Fruit fly (Drosophila melanogaster) ovary, adult (tissue): Measurements from ENCODE around the gene CG17191.

Source experiments
- CG17801 ChIP-seq: fragments of 200-800 bp; optimal IDR thresholded peaks from 2 replicates; lab custom pipeline; 2019; ENCODE audit warnings: missing biosample characterization, mild to moderate bottlenecking, missing genetic modification characterization, moderate library complexity; ENCODE audit not compliant: partially characterized antibody

The CG17191 gene

dm6 chr3R:27005338-27005737 is 14.2 kb downstream of the CG17191 start, which contains the start of gene CG6296:
TSS of gene CG6296 (minus strand) at chr3R:27005469.
- no peak for TF ChIP-seq CG17801

DNA sequence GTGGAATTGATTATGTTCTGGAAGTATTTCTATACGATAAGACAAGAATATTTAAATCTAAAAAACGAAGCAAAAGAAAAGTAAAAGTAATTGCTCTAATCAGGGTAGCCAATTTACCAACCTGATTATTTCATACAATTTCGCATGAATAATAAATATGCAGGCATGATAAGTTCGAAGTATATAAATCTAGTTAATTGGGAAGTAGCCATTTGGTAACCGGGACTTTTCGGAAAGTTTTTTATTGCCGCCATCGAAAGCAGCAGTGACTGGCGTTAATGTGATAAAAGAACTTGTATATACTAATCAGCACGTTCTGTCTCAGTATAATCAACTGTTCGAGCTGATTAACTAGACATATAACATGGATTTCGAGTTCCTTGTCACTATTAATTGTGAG is 16.8 kb downstream of the CG17191 start:
- TF ChIP-seq CG17801: no peak

- TF ChIP-seq CG17801: no peak
Measured at dm6 chr3R:26999452-26999851, 20.1 kb downstream of the CG17191 start, which contains the start of gene CG31077. TSS of gene CG31077 (plus strand) at chr3R:26999752.

DNA sequence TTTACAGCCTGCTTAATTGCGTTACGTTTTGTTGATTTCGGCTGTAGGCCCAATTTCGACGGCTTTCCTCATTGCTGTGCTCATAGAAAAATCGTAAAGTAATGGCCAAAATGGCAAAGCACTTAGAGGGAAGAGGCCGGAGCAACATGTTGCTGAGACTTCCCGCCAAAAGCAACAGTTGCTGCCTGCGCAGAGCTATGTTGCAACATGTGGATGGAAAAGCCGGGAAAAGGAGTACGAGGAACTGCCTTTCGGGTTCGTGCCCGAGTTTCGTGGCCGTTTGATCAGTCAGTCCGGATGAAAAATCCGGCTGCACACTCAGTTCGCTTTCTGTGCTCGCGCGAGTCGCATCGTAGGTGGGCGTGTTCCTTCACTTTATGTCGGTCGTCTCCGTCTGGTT is 22.9 kb downstream of the CG17191 start, which contains the start of gene RYa-R:
TSS of gene RYa-R (plus strand) at position 339 of the 400 bp plus-strand sequence.
- TF ChIP-seq CG17801: no peak

DNA sequence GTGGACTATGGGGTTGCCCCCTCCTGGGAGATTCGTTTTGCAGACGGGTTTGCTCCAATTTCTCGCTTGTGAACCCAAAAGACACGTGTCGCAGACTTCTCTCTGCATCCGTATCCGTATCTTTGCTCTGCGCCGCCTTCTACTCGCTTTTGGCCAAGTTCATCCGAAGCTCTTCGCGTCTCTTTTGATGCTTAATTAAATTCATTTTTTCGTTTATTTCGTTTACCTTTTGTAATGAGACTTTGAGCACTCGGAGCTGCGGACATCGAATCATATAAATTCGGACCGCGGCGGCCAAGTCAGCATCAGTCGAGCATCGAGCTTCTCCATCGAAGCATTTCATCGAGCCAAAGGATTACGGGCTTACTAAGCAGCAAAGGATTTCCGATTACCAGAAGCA is 25.0 kb downstream of the CG17191 start, which contains the start of gene TwdlC:
TSS of gene TwdlC (plus strand) at position 301 of the 400 bp plus-strand sequence.
- TF ChIP-seq CG17801: no peak

dm6 chr3R:26989802-26990509 is 29.6 kb downstream of the CG17191 start, which contains the start of gene CG31076:
TSS of gene CG31076 (minus strand) at chr3R:26989852.
- no peak for TF ChIP-seq CG17801

dm6 chr3R:26988412-26988981 is 31.1 kb downstream of the CG17191 start, which contains the start of gene CG31075:
TSS of gene CG31075 (minus strand) at chr3R:26988517.
- TF ChIP-seq CG17801: peak; percentile 75

dm6 chr3R:26987455-26987854 is 32.1 kb downstream of the CG17191 start:
- TF ChIP-seq CG17801: peak; percentile 19

DNA sequence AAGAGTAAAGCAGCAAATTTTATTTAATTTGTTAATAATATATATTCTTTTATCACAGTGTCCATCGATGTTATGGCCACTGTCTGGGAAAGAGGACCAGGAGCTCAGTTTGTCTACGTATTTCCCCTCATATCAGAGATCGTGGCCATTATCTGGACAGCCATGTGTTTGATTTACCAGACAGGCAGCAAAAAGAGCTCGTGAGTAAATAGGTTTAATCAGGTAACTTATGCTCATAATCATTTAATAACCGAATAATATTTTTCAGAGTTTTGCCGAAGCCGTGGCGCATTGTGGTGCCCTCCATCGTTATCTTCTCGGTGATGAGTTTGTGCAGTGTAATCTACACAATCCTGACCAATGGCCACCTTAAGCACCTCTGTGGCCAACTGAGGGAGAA is 35.1 kb downstream of the CG17191 start:
- TF ChIP-seq CG17801: no peak

DNA sequence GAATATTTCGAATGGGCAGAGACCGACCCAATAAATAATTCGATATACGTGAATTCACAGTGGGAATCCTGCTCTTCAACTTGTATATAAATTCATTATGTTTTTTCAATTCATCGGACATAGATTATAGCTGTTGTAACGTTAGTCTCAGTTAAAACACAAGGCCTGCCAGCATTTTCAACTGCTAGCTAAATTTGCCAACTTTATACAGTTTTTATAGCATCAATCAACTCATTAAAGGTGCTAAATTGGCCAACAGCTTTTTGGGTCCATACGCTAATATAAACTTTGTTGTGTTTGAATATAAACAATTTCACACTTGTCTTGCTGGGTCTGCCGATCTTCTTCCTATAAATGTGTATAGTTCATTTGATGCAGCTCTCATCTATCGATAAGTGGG is 37.4 kb downstream of the CG17191 start:
- TF ChIP-seq CG17801: no peak

DNA sequence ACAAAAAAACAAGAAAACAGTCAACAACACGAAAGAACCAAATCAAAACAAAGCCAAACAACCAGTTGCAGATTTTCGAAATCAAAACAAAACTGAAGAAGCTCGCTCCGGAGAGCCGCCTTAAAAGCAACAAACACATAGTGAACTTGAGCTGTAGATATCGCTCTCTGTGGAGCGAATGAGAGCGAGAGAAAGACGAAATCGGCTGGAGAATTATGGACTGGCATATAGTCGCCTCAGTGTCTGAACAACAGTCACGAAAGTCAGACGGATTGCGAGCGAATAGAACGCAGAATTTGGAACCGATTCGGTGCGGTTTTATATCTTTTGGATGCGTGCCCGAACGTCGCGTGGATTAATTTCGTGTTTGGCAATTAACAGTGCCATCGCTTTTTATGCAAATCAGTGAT is 39.3 kb downstream of the CG17191 start:
- peak; percentile 15 for TF ChIP-seq CG17801

DNA sequence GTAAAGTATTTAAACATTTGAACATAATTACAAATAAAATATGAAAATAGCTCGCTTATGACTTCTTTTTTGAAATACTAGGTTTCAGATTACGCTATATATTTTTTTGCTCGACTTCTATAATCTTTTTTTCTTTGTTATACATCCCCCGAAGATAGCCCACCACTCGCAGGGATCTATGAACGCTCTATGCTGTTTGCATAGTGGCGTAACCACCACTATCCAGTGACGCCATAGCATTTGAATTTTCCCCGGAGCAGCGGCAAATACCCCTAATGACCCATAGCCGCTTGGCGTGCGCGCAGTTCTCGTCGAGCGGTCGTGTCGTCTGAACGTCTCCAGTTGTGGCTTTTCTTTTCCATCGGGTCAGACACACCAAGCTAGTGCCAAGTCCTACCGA is 41.3 kb downstream of the CG17191 start, which contains the start of the genes CG14253 and CG46313:
TSS of gene CG14253 (plus strand) at position 301 of the 400 bp plus-strand sequence.
TSS of gene CG46313 (plus strand) at position 301 of the 400 bp plus-strand sequence.
- no peak for TF ChIP-seq CG17801

- TF ChIP-seq CG17801: no peak
Measured at dm6 chr3R:26969743-26970142, 49.8 kb downstream of the CG17191 start.

- peak; percentile 15 for TF ChIP-seq CG17801
Measured at dm6 chr3R:26968823-26969638, 50.5 kb downstream of the CG17191 start.
